Fruit fly (Drosophila melanogaster): ENCODE measurements around the gene sd.

DNA sequence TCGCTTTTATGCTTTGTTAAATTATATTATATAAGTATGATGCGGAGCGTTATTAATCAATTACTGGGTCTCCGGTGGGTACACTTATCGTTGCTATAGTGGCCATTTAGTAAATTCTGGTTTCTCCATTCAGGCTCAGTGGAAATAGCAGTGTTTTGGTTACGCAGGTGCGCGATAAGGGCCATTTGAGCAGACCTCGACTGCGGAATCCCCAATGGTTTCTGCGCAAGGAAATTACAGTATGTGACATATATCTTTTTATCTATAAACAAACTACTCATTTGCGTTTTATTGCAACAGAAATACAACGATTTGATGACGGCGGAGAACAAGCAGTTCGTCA, 42.9 kb upstream of the sd start:
- TF ChIP-seq EcR (GFP tag; optimal IDR thresholded peaks at IDR 0.05) (no peak), Pif1B (GFP tag; optimal IDR thresholded peaks at IDR 0.05) (no peak)
